Worm (Caenorhabditis elegans) whole organism, L3 larva: ENCODE results near the gene W06G6.20.

ENCODE experiments used
- elt-2 ChIP-seq: sonication (generic microtip); optimal IDR thresholded peaks from 2 replicates; lab custom pipeline; 2016; ENCODE audit warnings: missing genetic modification reagents, mild to moderate bottlenecking, missing genetic modification characterization, missing compliant biosample characterization
- fos-1 ChIP-seq: fragments of 150-350 bp; optimal IDR thresholded peaks from 2 replicates; lab custom pipeline; 2014; ENCODE audit warnings: missing biosample characterization, missing genetic modification characterization
- nhr-237 ChIP-seq: fragments of 150-350 bp; optimal IDR thresholded peaks from 2 replicates; lab custom pipeline; 2014; ENCODE audit warnings: missing biosample characterization, missing genetic modification characterization
- nhr-28 ChIP-seq: fragments of 150-350 bp; optimal IDR thresholded peaks from 2 replicates; lab custom pipeline; 2014; ENCODE audit warnings: missing biosample characterization, missing genetic modification characterization

ce11 chrV:16683359-16683758 is 35.2 kb upstream of the W06G6.20 start:
- no peak for TF ChIP-seq nhr-237 (tag; lab: Kevin White, UChicago)
- no peak for TF ChIP-seq elt-2
- no peak for TF ChIP-seq nhr-28
- TF ChIP-seq fos-1, result no peak
